Fruit fly (Drosophila melanogaster) S2 (cell line): ENCODE data around the gene mtgo.

Experiments
- CG8478 ChIP-seq: fragments of >200 bp; optimal IDR thresholded peaks from 2 replicates; lab custom pipeline; 2018
- CTCF ChIP-seq, 2 experiments: fragments of >200 bp; optimal IDR thresholded peaks; 2 replicates each; lab custom pipeline; 2018

- no peak for TF ChIP-seq CG8478 (lab: Kevin White, UChicago)
- TF ChIP-seq CTCF (optimal IDR thresholded peaks at IDR 0.05; lab: Kevin White, UChicago), result no peak
Measured at dm6 chr2L:16618929-16619328, 74.1 kb downstream of the mtgo start.
